Worm (Caenorhabditis elegans) whole organism, L4 larva: ENCODE results near the gene C05E4.7.

Experiments used
- D1046.2 ChIP-seq: fragments of 200-800 bp; sonication (Bioruptor generic); IDR thresholded peaks from 2 replicates; pipeline ENCODE4 v1.3.6; 2022; ENCODE audit warnings: missing genetic modification characterization, missing compliant biosample characterization
- F49E8.2 ChIP-seq: sonication (generic microtip); optimal IDR thresholded peaks from 2 replicates; lab custom pipeline; 2016; ENCODE audit warnings: missing compliant biosample characterization, mild to moderate bottlenecking, missing genetic modification characterization, borderline replicate concordance
- R02D3.7 ChIP-seq: fragments of 150-350 bp; sonication (generic microtip); optimal IDR thresholded peaks from 3 replicates; lab custom pipeline; 2014; ENCODE audit warnings: missing biosample characterization, missing genetic modification characterization
- T20F7.1 ChIP-seq: fragments of 200-800 bp; sonication (Bioruptor generic); optimal IDR thresholded peaks from 2 replicates; lab custom pipeline; 2018; ENCODE audit warnings: mild to moderate bottlenecking, missing genetic modification characterization, missing compliant biosample characterization
- T26A8.4 ChIP-seq: fragments of 200-800 bp; sonication (Bioruptor generic); IDR thresholded peaks from 2 replicates; pipeline ENCODE4 v1.3.6; 2022; ENCODE audit warnings: missing genetic modification characterization, missing compliant biosample characterization
- Y5F2A.4 ChIP-seq: fragments of 200-800 bp; sonication (Bioruptor generic); optimal IDR thresholded peaks from 2 replicates; lab custom pipeline; 2018; ENCODE audit warnings: mild to moderate bottlenecking, missing genetic modification characterization, missing compliant biosample characterization
- ama-1 ChIP-seq: fragments of 150-350 bp; optimal IDR thresholded peaks from 2 replicates; lab custom pipeline; 2014; ENCODE audit warnings: inconsistent platforms, mixed read lengths
- arid-1 ChIP-seq: fragments of 200-800 bp; sonication (Bioruptor generic); conservative IDR thresholded peaks from 2 replicates; pipeline ENCODE4 v1.3.6; 2022; ENCODE audit warnings: missing genetic modification reagents, missing genetic modification characterization, missing compliant biosample characterization
- attf-4 ChIP-seq: sonication (generic microtip); optimal IDR thresholded peaks from 3 replicates; lab custom pipeline; 2017; ENCODE audit warnings: missing biosample characterization, missing genetic modification characterization
- ceh-32 ChIP-seq: sonication (generic microtip); optimal IDR thresholded peaks from 2 replicates; lab custom pipeline; 2016; ENCODE audit warnings: mild to moderate bottlenecking, missing genetic modification characterization, missing compliant biosample characterization; ENCODE audit not compliant: poor library complexity
- ces-1 ChIP-seq: fragments of 150-350 bp; sonication (generic microtip); optimal IDR thresholded peaks from 4 replicates; lab custom pipeline; 2014; ENCODE audit warnings: missing biosample characterization, missing genetic modification reagents, missing genetic modification characterization
- daf-12 ChIP-seq: fragments of 150-350 bp; optimal IDR thresholded peaks from 2 replicates; lab custom pipeline; 2014; ENCODE audit warnings: missing biosample characterization, missing genetic modification reagents, missing genetic modification characterization
- daf-16 ChIP-seq, 3 experiments: sonication (generic microtip); optimal IDR thresholded peaks; 2 replicates each; lab custom pipeline; 2016 to 2017; ENCODE audit warnings: missing genetic modification characterization in 3 of 3, missing genetic modification reagents in 3 of 3, mild to moderate bottlenecking in 2 of 3, missing compliant biosample characterization in 2 of 3, missing biosample characterization in 1 of 3, moderate library complexity in 1 of 3
- dmd-8 ChIP-seq: fragments of 200-800 bp; sonication (Bioruptor generic); IDR thresholded peaks from 2 replicates; pipeline ENCODE4 v1.3.6; 2022; ENCODE audit warnings: missing genetic modification characterization, missing compliant biosample characterization
- duxl-1 ChIP-seq: sonication (generic microtip); optimal IDR thresholded peaks from 2 replicates; lab custom pipeline; 2016; ENCODE audit warnings: mild to moderate bottlenecking, missing genetic modification characterization, moderate library complexity, missing compliant biosample characterization; ENCODE audit not compliant: poor library complexity
- dve-1 ChIP-seq: sonication (generic microtip); optimal IDR thresholded peaks from 2 replicates; lab custom pipeline; 2017; ENCODE audit warnings: antibody characterized with exemption, mild to moderate bottlenecking, missing genetic modification characterization, missing compliant biosample characterization; ENCODE audit not compliant: insufficient read depth
- egl-27 ChIP-seq: sonication (generic microtip); optimal IDR thresholded peaks from 3 replicates; lab custom pipeline; 2017; ENCODE audit warnings: missing biosample characterization, missing genetic modification reagents, missing genetic modification characterization
- fkh-10 ChIP-seq: fragments of 150-350 bp; optimal IDR thresholded peaks from 2 replicates; lab custom pipeline; 2014; ENCODE audit warnings: missing biosample characterization, missing genetic modification reagents, missing genetic modification characterization
- fos-1 ChIP-seq: fragments of 150-350 bp; optimal IDR thresholded peaks from 2 replicates; lab custom pipeline; 2014; ENCODE audit warnings: missing biosample characterization, missing genetic modification characterization
- gei-8 ChIP-seq: fragments of 200-800 bp; sonication (Bioruptor generic); optimal IDR thresholded peaks from 2 replicates; lab custom pipeline; 2018; ENCODE audit warnings: mild to moderate bottlenecking, missing genetic modification characterization, missing compliant biosample characterization
- hif-1 ChIP-seq, 2 experiments: sonication (generic microtip); optimal IDR thresholded peaks; 2 replicates each; lab custom pipeline; 2016 to 2017; ENCODE audit warnings: missing compliant biosample characterization in 2 of 2, missing genetic modification characterization in 2 of 2, missing genetic modification reagents in 2 of 2, missing genotype in 2 of 2, mild to moderate bottlenecking in 1 of 2
- hlh-30 ChIP-seq: sonication (generic microtip); optimal IDR thresholded peaks from 2 replicates; lab custom pipeline; 2017; ENCODE audit warnings: antibody characterized with exemption, mild to moderate bottlenecking, missing genetic modification characterization, missing compliant biosample characterization; ENCODE audit not compliant: insufficient read depth
- hmg-1.1 ChIP-seq: fragments of 200-800 bp; sonication (Bioruptor generic); IDR thresholded peaks from 2 replicates; pipeline ENCODE4 v1.3.6; 2022; ENCODE audit warnings: missing genetic modification reagents, missing genetic modification characterization, missing compliant biosample characterization
- jun-1 ChIP-seq: fragments of 150-350 bp; optimal IDR thresholded peaks from 2 replicates; lab custom pipeline; 2014; ENCODE audit warnings: missing biosample characterization, missing genetic modification reagents, missing genetic modification characterization
- lin-1 ChIP-seq: fragments of 200-800 bp; sonication (Bioruptor generic); IDR thresholded peaks from 2 replicates; pipeline ENCODE4 v1.3.6; 2022; ENCODE audit warnings: missing genetic modification reagents, missing genetic modification characterization, missing compliant biosample characterization
- mes-2 ChIP-seq: sonication (generic microtip); optimal IDR thresholded peaks from 2 replicates; lab custom pipeline; 2016; ENCODE audit warnings: missing genotype, mild to moderate bottlenecking, missing genetic modification characterization, missing compliant biosample characterization; ENCODE audit not compliant: poor library complexity, severe bottlenecking
- mxl-3 ChIP-seq: fragments of 200-800 bp; sonication (Bioruptor generic); optimal IDR thresholded peaks from 2 replicates; lab custom pipeline; 2018; ENCODE audit warnings: mild to moderate bottlenecking, missing genetic modification characterization, missing compliant biosample characterization
- nhr-10 ChIP-seq: fragments of 150-350 bp; optimal IDR thresholded peaks from 2 replicates; lab custom pipeline; 2014; ENCODE audit warnings: missing biosample characterization, missing genetic modification characterization
- nhr-11 ChIP-seq: fragments of 150-350 bp; optimal IDR thresholded peaks from 2 replicates; lab custom pipeline; 2014; ENCODE audit warnings: missing biosample characterization, missing genetic modification characterization
- nhr-25 ChIP-seq: sonication (generic microtip); optimal IDR thresholded peaks from 2 replicates; lab custom pipeline; 2017; ENCODE audit warnings: missing genetic modification characterization, mild to moderate bottlenecking, missing compliant biosample characterization, antibody characterized with exemption, moderate library complexity, borderline replicate concordance; ENCODE audit not compliant: insufficient read depth
- nhr-41 ChIP-seq: fragments of 200-800 bp; sonication (Bioruptor generic); IDR thresholded peaks from 2 replicates; pipeline ENCODE4 v1.3.6; 2022; ENCODE audit warnings: missing genetic modification reagents, missing genetic modification characterization, missing compliant biosample characterization
- nhr-42 ChIP-seq: fragments of 200-800 bp; sonication (Bioruptor generic); IDR thresholded peaks from 2 replicates; pipeline ENCODE4 v1.3.6; 2022; ENCODE audit warnings: missing genetic modification characterization, missing compliant biosample characterization
- nhr-48 ChIP-seq: sonication (generic microtip); optimal IDR thresholded peaks from 2 replicates; lab custom pipeline; 2016; ENCODE audit warnings: mild to moderate bottlenecking, missing genetic modification characterization, missing compliant biosample characterization
- nhr-6 ChIP-seq: fragments of 150-350 bp; optimal IDR thresholded peaks from 2 replicates; lab custom pipeline; 2014; ENCODE audit warnings: missing biosample characterization, missing genetic modification characterization
- nhr-77 ChIP-seq: fragments of 150-350 bp; optimal IDR thresholded peaks from 2 replicates; lab custom pipeline; 2014; ENCODE audit warnings: missing biosample characterization, missing genetic modification characterization
- php-3 ChIP-seq: fragments of 200-800 bp; sonication (Bioruptor generic); IDR thresholded peaks from 2 replicates; pipeline ENCODE4 v1.3.6; 2022; ENCODE audit warnings: missing genetic modification reagents, missing genetic modification characterization, missing compliant biosample characterization
- saeg-2 ChIP-seq: fragments of 200-800 bp; sonication (Bioruptor generic); IDR thresholded peaks from 2 replicates; pipeline ENCODE4 v1.3.6; 2022; ENCODE audit warnings: missing genetic modification reagents, missing genetic modification characterization, missing compliant biosample characterization
- sdz-12 ChIP-seq: fragments of 200-800 bp; sonication (Bioruptor generic); optimal IDR thresholded peaks from 2 replicates; lab custom pipeline; 2018; ENCODE audit warnings: mild to moderate bottlenecking, missing genetic modification characterization, missing compliant biosample characterization
- set-16 ChIP-seq: fragments of 200-800 bp; sonication (Bioruptor generic); IDR thresholded peaks from 2 replicates; pipeline ENCODE4 v1.3.6; 2022; ENCODE audit warnings: missing genetic modification reagents, missing genetic modification characterization, missing compliant biosample characterization
- snpc-4 ChIP-seq: fragments of 150-350 bp; optimal IDR thresholded peaks from 2 replicates; lab custom pipeline; 2014; ENCODE audit warnings: missing biosample characterization, missing genetic modification characterization
- spr-1 ChIP-seq: sonication (generic microtip); optimal IDR thresholded peaks from 2 replicates; lab custom pipeline; 2016; ENCODE audit warnings: mild to moderate bottlenecking, missing genetic modification characterization, missing compliant biosample characterization
- unc-62 ChIP-seq, 3 experiments: fragments of 150-350 bp in 1 of 3; sonication (generic microtip); optimal IDR thresholded peaks in 2 of 3; peaks in 1 of 3; 1 replicate in 1 of 3; 2 replicates in 2 of 3; lab custom pipeline; 2014 to 2017; ENCODE audit warnings: missing biosample characterization in 3 of 3, missing genetic modification characterization in 3 of 3, missing genetic modification reagents in 3 of 3, missing genotype in 1 of 3
- zfp-2 ChIP-seq: sonication (generic microtip); optimal IDR thresholded peaks from 2 replicates; lab custom pipeline; 2016; ENCODE audit warnings: mild to moderate bottlenecking, missing genetic modification characterization, missing compliant biosample characterization
- zfp-3 ChIP-seq: fragments of 200-800 bp; sonication (Bioruptor generic); conservative IDR thresholded peaks from 2 replicates; pipeline ENCODE4 v1.3.6; 2022; ENCODE audit warnings: missing genetic modification reagents, missing genetic modification characterization, missing compliant biosample characterization
- zip-11 ChIP-seq: fragments of 200-800 bp; sonication (Bioruptor generic); IDR thresholded peaks from 2 replicates; pipeline ENCODE4 v1.3.6; 2022; ENCODE audit warnings: missing genetic modification characterization, missing compliant biosample characterization
- zip-2 ChIP-seq: fragments of 150-350 bp; optimal IDR thresholded peaks from 2 replicates; lab custom pipeline; 2014; ENCODE audit warnings: missing biosample characterization, missing genetic modification characterization

C05E4.7 gene

DNA sequence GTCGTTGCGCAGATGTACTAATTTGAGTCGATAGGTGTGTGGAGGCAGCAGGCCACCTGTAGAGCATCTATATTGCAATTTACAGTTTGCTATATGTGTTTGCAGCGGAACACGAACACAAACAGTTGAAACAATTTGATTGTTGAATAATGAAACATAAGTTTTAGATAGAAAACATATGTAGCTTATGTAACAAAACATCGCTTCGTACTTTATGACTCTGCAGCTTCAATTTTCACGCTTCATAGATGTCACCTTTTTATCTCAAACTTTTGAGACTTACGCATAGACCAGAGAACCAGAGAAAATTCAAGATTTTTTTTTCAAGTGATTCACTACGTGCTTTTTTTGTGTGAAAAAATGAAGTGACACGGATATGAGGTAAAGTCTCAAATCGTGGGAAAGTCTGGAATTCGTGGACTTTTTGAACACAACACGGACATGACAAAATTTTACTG, 18.0 kb upstream of the C05E4.7 start, which contains the start of gene fbxb-72 (continued):
- peak; percentile 82 for TF ChIP-seq arid-1 (GFP tag; lab: Robert Waterston, UW)
- peak; percentile 33 for TF ChIP-seq Y5F2A.4 (GFP tag; lab: Kevin White, UChicago)
- TF ChIP-seq hif-1 (tag; optimal IDR thresholded peaks at IDR 0.05; lab: Kevin White, UChicago): peak; percentile 59 to 65
- TF ChIP-seq attf-4 (tag; lab: Kevin White, UChicago): no peak
- peak; percentile 70 for TF ChIP-seq T20F7.1 (GFP tag; lab: Kevin White, UChicago)
- peak; percentile 42 for TF ChIP-seq mxl-3 (GFP tag; lab: Kevin White, UChicago)
- no peak for TF ChIP-seq zfp-2 (tag; lab: Kevin White, UChicago)
- TF ChIP-seq duxl-1 (tag; lab: Kevin White, UChicago): peak; percentile 75
- TF ChIP-seq lin-1 (GFP tag; lab: Robert Waterston, UW): no peak; the same call in 1 of the 2 replicates
- TF ChIP-seq ceh-32 (tag; lab: Kevin White, UChicago): no peak
- no peak for TF ChIP-seq jun-1 (tag; lab: Kevin White, UChicago)
- TF ChIP-seq zip-11 (GFP tag; lab: Robert Waterston, UW): no peak
- peak; percentile 93 for TF ChIP-seq nhr-77
- TF ChIP-seq nhr-42: peak; percentile 89
- TF ChIP-seq hmg-1.1 (GFP tag; lab: Robert Waterston, UW): no peak; the same call in 1 of the 2 replicates
- TF ChIP-seq fkh-10: no peak
- peak; percentile 13 for TF ChIP-seq gei-8 (GFP tag; lab: Kevin White, UChicago)
- peak; percentile 99 for TF ChIP-seq ama-1 (lab: Kevin White, UChicago)
- peak; percentile 83 for TF ChIP-seq zip-2 (tag; lab: Kevin White, UChicago)
- TF ChIP-seq unc-62 (GFP tag; optimal IDR thresholded peaks at IDR 0.05 in 1 of 2; lab: Kevin White, UChicago): peak in 1 of 2 experiments; percentile 80
- no peak for TF ChIP-seq unc-62 (tag; optimal IDR thresholded peaks at IDR 0.05; lab: Kevin White, UChicago)
- no peak for TF ChIP-seq R02D3.7
- TF ChIP-seq D1046.2 (GFP tag; lab: Robert Waterston, UW): no peak
- no peak for TF ChIP-seq sdz-12 (GFP tag; lab: Kevin White, UChicago)
- peak; percentile 86 for TF ChIP-seq mes-2 (tag; lab: Kevin White, UChicago)
- TF ChIP-seq set-16 (GFP tag; lab: Robert Waterston, UW): no peak
- peak; percentile 96 for TF ChIP-seq T26A8.4 (GFP tag; lab: Robert Waterston, UW)
- peak; percentile 97 for TF ChIP-seq zfp-3 (GFP tag; lab: Robert Waterston, UW)
- TF ChIP-seq ces-1 (GFP tag; lab: Kevin White, UChicago): no peak
- TF ChIP-seq nhr-6: peak; percentile 93
- TF ChIP-seq F49E8.2 (tag; lab: Kevin White, UChicago): no peak
- no peak for TF ChIP-seq egl-27 (tag; lab: Kevin White, UChicago)
- no peak for TF ChIP-seq fos-1
- TF ChIP-seq nhr-48 (tag; lab: Kevin White, UChicago): peak; percentile 68
- peak; percentile 41 to 93 for TF ChIP-seq daf-16 (GFP tag; optimal IDR thresholded peaks at IDR 0.05; lab: Kevin White, UChicago)
- peak; percentile 89 for TF ChIP-seq daf-16 (tag; optimal IDR thresholded peaks at IDR 0.05; lab: Kevin White, UChicago)
- TF ChIP-seq hlh-30: peak; percentile 43
- TF ChIP-seq php-3 (GFP tag; lab: Robert Waterston, UW): peak; percentile 76; the same call in 1 of the 2 replicates
- no peak for TF ChIP-seq dmd-8
- peak; percentile 92 for TF ChIP-seq spr-1
- peak; percentile 96 for TF ChIP-seq nhr-10
- no peak for TF ChIP-seq nhr-25
- no peak for TF ChIP-seq daf-12 (tag; lab: Kevin White, UChicago)
- TF ChIP-seq nhr-41: 0 out of 2 replicates have a peak, but pooled peaks have one; percentile 7
- peak; percentile 74 for TF ChIP-seq saeg-2 (GFP tag; lab: Robert Waterston, UW)
- peak; percentile 49 for TF ChIP-seq nhr-11
- no peak for TF ChIP-seq snpc-4 (tag; lab: Kevin White, UChicago)
- TF ChIP-seq dve-1 (tag; lab: Kevin White, UChicago): peak; percentile 90
